Fruit fly (Drosophila melanogaster) whole organism, wandering third instar larva: ENCODE data around the gene Oseg1.

Experiments
- Abd-B ChIP-seq: fragments of >200 bp; optimal IDR thresholded peaks from 2 replicates; lab custom pipeline; 2017; ENCODE audit warnings: missing biosample characterization, missing genetic modification characterization
- CG32264 ChIP-seq: fragments of 200-800 bp; sonication (Bioruptor generic); optimal IDR thresholded peaks from 2 replicates; lab custom pipeline; 2016; ENCODE audit warnings: missing biosample characterization, missing genetic modification characterization
- CG9705 ChIP-seq: fragments of 200-800 bp; sonication (Bioruptor generic); optimal IDR thresholded peaks from 2 replicates; lab custom pipeline; 2018; ENCODE audit warnings: missing biosample characterization, mild to moderate bottlenecking, missing genetic modification characterization
- CrebA ChIP-seq: fragments of 200-800 bp; sonication (Bioruptor generic); optimal IDR thresholded peaks from 2 replicates; lab custom pipeline; 2016; ENCODE audit warnings: missing biosample characterization, mild to moderate bottlenecking, missing genetic modification characterization, borderline replicate concordance
- Dif ChIP-seq: fragments of 200-275, 200-300 bp; sonication (Bioruptor generic); optimal IDR thresholded peaks from 2 replicates; lab custom pipeline; 2018; ENCODE audit warnings: missing biosample characterization, missing genetic modification characterization; ENCODE audit not compliant: partially characterized antibody
- HLH106 ChIP-seq: fragments of 200-800 bp; optimal IDR thresholded peaks from 3 replicates; lab custom pipeline; 2019; ENCODE audit warnings: missing biosample characterization, mild to moderate bottlenecking, missing genetic modification characterization, moderate library complexity
- Hnf4 ChIP-seq: fragments of 200-800 bp; sonication (Bioruptor generic); optimal IDR thresholded peaks from 2 replicates; lab custom pipeline; 2016; ENCODE audit warnings: missing biosample characterization, mild to moderate bottlenecking, missing genetic modification characterization
- Hr83 ChIP-seq: fragments of 200-300 bp; sonication (Bioruptor generic); optimal IDR thresholded peaks from 2 replicates; lab custom pipeline; 2016; ENCODE audit warnings: missing biosample characterization, mild to moderate bottlenecking, missing genetic modification characterization, moderate library complexity; ENCODE audit not compliant: poor library complexity, severe bottlenecking
- Jra ChIP-seq: sonication (Bioruptor generic); optimal IDR thresholded peaks from 2 replicates; lab custom pipeline; 2016; ENCODE audit warnings: missing biosample characterization, missing genetic modification characterization
- Mio ChIP-seq: sonication (Bioruptor generic); optimal IDR thresholded peaks from 2 replicates; lab custom pipeline; 2016; ENCODE audit warnings: missing biosample characterization, missing genetic modification characterization
- Myc ChIP-seq: fragments of >200 bp; optimal IDR thresholded peaks from 2 replicates; lab custom pipeline; 2017
- OdsH ChIP-seq: fragments of 200-800 bp; sonication (Bioruptor generic); optimal IDR thresholded peaks from 2 replicates; lab custom pipeline; 2016; ENCODE audit warnings: missing biosample characterization, mild to moderate bottlenecking, missing genetic modification characterization
- Rel ChIP-seq, 2 experiments: fragments of 200-800 bp; sonication (Bioruptor generic) in 1 of 2; optimal IDR thresholded peaks; 2 replicates in 1 of 2; 3 replicates in 1 of 2; lab custom pipeline; 2016 to 2019; ENCODE audit warnings: mild to moderate bottlenecking in 2 of 2, missing biosample characterization in 2 of 2, missing genetic modification characterization in 2 of 2, moderate library complexity in 1 of 2
- Sp1 ChIP-seq: fragments of 200-800 bp; sonication (Bioruptor generic); optimal IDR thresholded peaks from 3 replicates; lab custom pipeline; 2019; ENCODE audit warnings: missing biosample characterization, mild to moderate bottlenecking, missing genetic modification characterization, moderate library complexity
- Vsx2 ChIP-seq: fragments of 200-300, 225-300 bp; sonication (Bioruptor generic); optimal IDR thresholded peaks from 2 replicates; lab custom pipeline; 2018; ENCODE audit warnings: missing biosample characterization, missing genetic modification characterization; ENCODE audit not compliant: partially characterized antibody
- br ChIP-seq: fragments of 200-800 bp; sonication (Bioruptor generic); optimal IDR thresholded peaks from 2 replicates; lab custom pipeline; 2016; ENCODE audit warnings: missing biosample characterization, missing genetic modification characterization
- brk ChIP-seq: fragments of 200-800 bp; sonication (Bioruptor generic); optimal IDR thresholded peaks from 2 replicates; lab custom pipeline; 2016; ENCODE audit warnings: missing biosample characterization, mild to moderate bottlenecking, missing genetic modification characterization
- dl ChIP-seq, 2 experiments: fragments of 175-275, 200-275 bp in 1 of 2; fragments of 200-275 bp in 1 of 2; sonication (Bioruptor generic); optimal IDR thresholded peaks; lab custom pipeline; 2018; ENCODE audit warnings: mild to moderate bottlenecking in 2 of 2, missing biosample characterization in 2 of 2, missing genetic modification characterization in 2 of 2, moderate library complexity in 2 of 2; ENCODE audit not compliant: partially characterized antibody in 2 of 2, insufficient read depth in 1 of 2
- dmrt93B ChIP-seq: fragments of 200-800 bp; sonication (Bioruptor generic); optimal IDR thresholded peaks from 2 replicates; lab custom pipeline; 2018; ENCODE audit warnings: missing biosample characterization, mild to moderate bottlenecking, missing genetic modification characterization
- dsf ChIP-seq: sonication (Bioruptor generic); optimal IDR thresholded peaks from 2 replicates; lab custom pipeline; 2016; ENCODE audit warnings: missing biosample characterization, missing genetic modification characterization, borderline replicate concordance
- ey ChIP-seq: fragments of 200-800 bp; sonication (Bioruptor generic); optimal IDR thresholded peaks from 2 replicates; lab custom pipeline; 2016; ENCODE audit warnings: missing biosample characterization, missing genetic modification characterization
- foxo ChIP-seq, 2 experiments: fragments of 200-800 bp; sonication (Bioruptor generic); optimal IDR thresholded peaks; 2 replicates in 1 of 2; 3 replicates in 1 of 2; lab custom pipeline; 2016 to 2017; ENCODE audit warnings: missing biosample characterization in 2 of 2, missing genetic modification characterization in 2 of 2
- fru ChIP-seq: fragments of 200-800 bp; sonication (Bioruptor generic); optimal IDR thresholded peaks from 3 replicates; lab custom pipeline; 2016; ENCODE audit warnings: missing biosample characterization, mild to moderate bottlenecking, missing genetic modification characterization
- h ChIP-seq: fragments of 200-800 bp; sonication (Bioruptor generic); optimal IDR thresholded peaks from 3 replicates; lab custom pipeline; 2016; ENCODE audit warnings: missing biosample characterization, mild to moderate bottlenecking, missing genetic modification characterization
- jim ChIP-seq: fragments of 175-275, 200-325 bp; sonication (Bioruptor generic); optimal IDR thresholded peaks from 2 replicates; lab custom pipeline; 2016; ENCODE audit warnings: missing biosample characterization, mild to moderate bottlenecking, missing genetic modification characterization
- pan ChIP-seq: fragments of >200 bp; optimal IDR thresholded peaks from 2 replicates; lab custom pipeline; 2017
- psq ChIP-seq: fragments of 200-800 bp; sonication (Bioruptor generic); optimal IDR thresholded peaks from 3 replicates; lab custom pipeline; 2017; ENCODE audit warnings: missing biosample characterization, mild to moderate bottlenecking, missing genetic modification characterization, moderate library complexity
- sage ChIP-seq: fragments of 200-800 bp; sonication (Bioruptor generic); optimal IDR thresholded peaks from 2 replicates; lab custom pipeline; 2016; ENCODE audit warnings: missing biosample characterization, mild to moderate bottlenecking, missing genetic modification characterization
- sv ChIP-seq: fragments of 200-800 bp; sonication (Bioruptor generic); optimal IDR thresholded peaks from 3 replicates; lab custom pipeline; 2016; ENCODE audit warnings: missing biosample characterization, missing genetic modification characterization
- tai ChIP-seq: sonication (Bioruptor generic); optimal IDR thresholded peaks from 2 replicates; lab custom pipeline; 2016; ENCODE audit warnings: missing biosample characterization, missing genetic modification characterization
- usp ChIP-seq: fragments of >200 bp; optimal IDR thresholded peaks from 2 replicates; lab custom pipeline; 2017; ENCODE audit warnings: missing biosample characterization, missing genetic modification characterization

Oseg1 gene

DNA sequence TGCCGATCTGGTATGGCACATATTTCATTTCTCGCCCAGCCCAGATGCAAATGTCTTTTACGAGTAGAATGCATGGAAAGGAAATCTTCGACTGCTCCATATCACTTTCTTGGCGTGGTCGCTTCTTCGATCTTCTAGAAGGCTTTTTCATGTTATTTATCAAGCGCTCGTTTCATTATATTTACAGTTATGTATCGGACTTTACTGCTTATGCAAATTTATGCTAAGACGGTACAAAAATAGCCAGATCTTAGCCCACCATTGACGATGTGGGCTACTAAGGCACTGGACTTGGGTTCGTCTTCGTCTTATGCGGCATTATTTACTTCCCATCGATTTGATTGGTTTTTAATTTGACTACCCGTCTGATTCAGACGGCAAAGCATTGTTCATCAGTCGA, 49.4 kb downstream of the Oseg1 start:
- TF ChIP-seq jim (GFP tag; lab: Kevin White, UChicago) = no peak
- TF ChIP-seq OdsH (GFP tag; lab: Kevin White, UChicago) = no peak

DNA sequence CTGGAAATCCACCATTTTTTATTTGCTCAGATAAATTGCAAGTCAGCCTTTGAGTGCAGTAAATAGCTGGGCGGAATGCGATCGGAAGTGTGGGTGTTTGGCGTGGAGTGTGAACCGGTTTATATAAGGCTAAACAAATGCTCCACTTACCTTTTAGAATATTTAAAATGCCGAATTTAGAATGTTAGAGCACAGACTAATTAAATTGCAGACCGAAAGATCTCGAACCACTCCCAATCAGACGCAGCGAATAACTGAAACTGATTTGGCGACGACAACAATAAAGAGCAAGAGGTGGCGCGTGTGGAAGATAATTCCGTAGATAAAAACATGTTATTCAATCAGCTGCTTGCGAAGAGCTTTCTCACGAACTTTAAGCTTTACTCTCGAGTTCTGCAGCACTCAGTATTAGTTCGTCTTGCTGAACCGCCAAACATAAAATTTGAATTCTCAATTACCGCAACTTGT, 51.9 kb downstream of the Oseg1 start, which contains the start of gene Idh:
Gene Idh, minus strand, starts transcription at position 264 of the 468 bp plus-strand sequence.
- TF ChIP-seq psq (GFP tag; lab: Kevin White, UChicago) = peak; percentile 66
- peak; percentile 76 for TF ChIP-seq Jra (GFP tag; lab: Kevin White, UChicago)
- peak; percentile 46 for TF ChIP-seq jim (GFP tag; lab: Kevin White, UChicago)
- no peak for TF ChIP-seq Myc (lab: Kevin White, UChicago)
- no peak for TF ChIP-seq Rel (GFP tag; optimal IDR thresholded peaks at IDR 0.05; lab: Kevin White, UChicago)
- TF ChIP-seq Rel (tag; optimal IDR thresholded peaks at IDR 0.05; lab: Kevin White, UChicago) = peak; percentile 22
- TF ChIP-seq br (GFP tag; lab: Kevin White, UChicago) = peak; percentile 25
- no peak for TF ChIP-seq ey (GFP tag; lab: Kevin White, UChicago)
- no peak for TF ChIP-seq usp (GFP tag; lab: Kevin White, UChicago)
- TF ChIP-seq Hnf4 (GFP tag; lab: Kevin White, UChicago) = peak; percentile 61
- TF ChIP-seq Vsx2 (GFP tag; lab: Kevin White, UChicago) = peak; percentile 92
- TF ChIP-seq sage = no peak
- TF ChIP-seq fru = peak; percentile 65
- TF ChIP-seq dl (GFP tag; optimal IDR thresholded peaks at IDR 0.05; lab: Kevin White, UChicago; ENCODE audit: insufficient read depth in 1 of 2, partially characterized antibody in 2 of 2) = peak in 1 of 2 experiments; percentile 31
- TF ChIP-seq OdsH (GFP tag; lab: Kevin White, UChicago) = peak; percentile 29
- peak in 1 of 2 experiments; percentile 35 for TF ChIP-seq foxo (GFP tag; optimal IDR thresholded peaks at IDR 0.05; lab: Kevin White, UChicago)
- peak; percentile 60 for TF ChIP-seq Sp1 (GFP tag; lab: Kevin White, UChicago)
- TF ChIP-seq CG32264 (GFP tag; lab: Kevin White, UChicago) = no peak
- peak; percentile 19 for TF ChIP-seq CrebA (GFP tag; lab: Kevin White, UChicago)
- TF ChIP-seq Dif (GFP tag; lab: Kevin White, UChicago) = peak; percentile 86
- TF ChIP-seq h (GFP tag; lab: Kevin White, UChicago) = peak; percentile 87
- TF ChIP-seq Mio (GFP tag; lab: Kevin White, UChicago) = no peak
- peak; percentile 72 for TF ChIP-seq Hr83 (GFP tag; lab: Kevin White, UChicago)
- peak; percentile 17 for TF ChIP-seq HLH106 (tag; lab: Kevin White, UChicago)
- TF ChIP-seq, all 38 proteins: peak for 17

DNA sequence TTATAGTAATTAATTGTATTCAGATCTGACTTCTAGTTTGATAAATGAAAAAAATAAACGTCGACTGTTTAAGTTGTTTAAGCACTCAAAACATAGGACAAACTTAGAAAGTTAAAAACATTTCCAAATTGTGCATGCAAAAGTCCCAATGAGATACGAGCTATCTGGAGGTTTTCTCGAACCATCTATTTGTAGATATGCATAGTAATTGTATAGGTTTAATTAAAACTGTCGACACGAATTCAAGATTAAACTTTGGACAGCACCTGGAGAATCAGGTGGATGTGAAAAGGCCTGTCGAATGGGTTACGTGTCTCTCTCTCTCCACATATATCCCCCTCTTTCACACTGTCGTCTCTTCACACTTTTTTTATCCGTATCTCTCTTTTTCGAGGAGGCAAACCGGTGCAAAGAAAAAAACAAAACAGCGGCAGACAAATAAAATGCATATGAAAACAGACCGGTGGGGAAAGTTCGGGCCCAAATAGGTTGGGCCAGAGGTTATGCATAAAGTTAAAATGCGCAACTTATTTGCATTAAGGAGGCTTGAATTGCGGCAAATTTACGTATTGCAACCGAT, 52.5 kb downstream of the Oseg1 start:
- peak; percentile 56 for TF ChIP-seq jim (GFP tag; lab: Kevin White, UChicago)
- no peak for TF ChIP-seq Sp1 (GFP tag; lab: Kevin White, UChicago)
- TF ChIP-seq Dif (GFP tag; lab: Kevin White, UChicago) = peak; percentile 22

DNA sequence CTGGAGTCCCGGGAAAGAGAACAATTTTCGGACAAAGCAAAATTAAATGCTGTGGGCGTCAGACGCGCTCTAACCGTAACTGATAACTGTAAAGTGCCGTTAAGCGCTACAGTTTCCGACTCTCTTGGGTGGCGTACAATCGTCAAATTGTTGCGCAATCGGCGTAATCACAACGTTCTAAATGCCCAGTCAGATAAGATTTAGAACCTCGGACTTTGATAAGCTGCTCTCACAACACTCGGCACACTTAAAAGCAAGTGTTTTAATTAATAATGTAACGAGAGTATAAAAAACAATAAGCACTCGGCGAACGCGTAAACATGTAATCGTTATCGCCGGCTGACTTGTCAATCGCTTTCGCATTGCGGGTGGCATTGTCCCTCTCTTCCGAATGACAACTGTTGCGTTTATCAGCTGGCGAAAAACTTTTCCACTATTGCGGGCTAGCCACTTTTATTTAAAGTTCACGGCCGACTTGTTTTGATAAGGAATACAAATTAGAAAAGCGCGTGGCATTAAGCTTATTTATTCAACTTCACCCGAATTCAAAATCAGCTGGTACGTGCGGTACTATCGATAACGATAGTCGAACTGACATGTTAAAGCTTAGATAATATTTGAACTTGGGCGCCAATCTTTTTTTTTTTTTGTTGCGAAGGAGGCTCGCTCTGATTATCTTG, 53.7 kb downstream of the Oseg1 start:
- TF ChIP-seq brk (no peak), pan (lab: Kevin White, UChicago) (no peak), dmrt93B (GFP tag; lab: Kevin White, UChicago) (no peak), Jra (GFP tag; lab: Kevin White, UChicago) (no peak), sv (GFP tag; lab: Kevin White, UChicago) (no peak), fru (peak; percentile 61), Abd-B (no peak), h (GFP tag; lab: Kevin White, UChicago) (peak; percentile 3)

DNA sequence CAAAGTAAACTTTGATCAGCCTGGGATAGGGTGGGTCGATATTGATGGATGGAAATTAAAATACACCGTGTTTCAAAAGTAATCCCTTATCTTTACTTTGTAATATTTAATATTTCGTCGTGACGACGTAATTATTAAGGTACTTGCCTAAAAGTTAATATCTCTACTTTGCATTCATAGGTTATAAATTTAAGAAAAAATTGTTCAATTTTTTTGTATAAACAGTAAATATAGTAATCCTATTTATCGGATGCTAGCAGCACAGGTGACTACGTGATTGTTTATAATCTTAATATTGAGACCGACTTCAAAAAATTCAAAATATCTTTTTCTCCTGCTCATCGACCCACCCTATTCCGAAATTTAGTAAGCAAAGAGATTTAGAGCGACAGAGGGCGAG, 54.5 kb downstream of the Oseg1 start:
- TF ChIP-seq Hr83 (GFP tag; lab: Kevin White, UChicago) (no peak), foxo (GFP tag; optimal IDR thresholded peaks at IDR 0.05; lab: Kevin White, UChicago) (peak in 1 of 2 experiments; percentile 39), Abd-B (no peak), dsf (GFP tag; lab: Kevin White, UChicago) (no peak), OdsH (GFP tag; lab: Kevin White, UChicago) (peak; percentile 7), Mio (GFP tag; lab: Kevin White, UChicago) (no peak), fru (no peak), tai (no peak), CG9705 (GFP tag; lab: Kevin White, UChicago) (peak; percentile 7), CrebA (GFP tag; lab: Kevin White, UChicago) (no peak), Rel (GFP tag; optimal IDR thresholded peaks at IDR 0.05; lab: Kevin White, UChicago) (no peak), Rel (tag; optimal IDR thresholded peaks at IDR 0.05; lab: Kevin White, UChicago) (no peak), dmrt93B (GFP tag; lab: Kevin White, UChicago) (no peak)
- TF ChIP-seq, all 38 proteins: peak for 3
